Worm (Caenorhabditis elegans): ENCODE results near the gene rpl-35.

- TF ChIP-seq aly-2 (tag; optimal IDR thresholded peaks at IDR 0.05), result no peak
- no peak for TF ChIP-seq fos-1 (tag; optimal IDR thresholded peaks at IDR 0.05)
- TF ChIP-seq lin-13 (GFP tag; optimal IDR thresholded peaks at IDR 0.05), result no peak
- TF ChIP-seq egl-13 (tag; optimal IDR thresholded peaks at IDR 0.05), result no peak
- TF ChIP-seq unc-62 (GFP tag; optimal IDR thresholded peaks at IDR 0.05), result no peak
- TF ChIP-seq ama-1 (optimal IDR thresholded peaks at IDR 0.05), result no peak
- TF ChIP-seq fkh-10 (GFP tag; optimal IDR thresholded peaks at IDR 0.05), result no peak
- no peak for TF ChIP-seq snpc-4 (tag; optimal IDR thresholded peaks at IDR 0.05)
- no peak for TF ChIP-seq unc-98 (GFP tag; IDR thresholded peaks at IDR 0.05)
- peak; percentile 19 to 65 for TF ChIP-seq lsy-2 (tag; optimal IDR thresholded peaks at IDR 0.05)
- no peak for TF ChIP-seq unc-86 (tag; optimal IDR thresholded peaks at IDR 0.05)
- TF ChIP-seq dsc-1 (tag; optimal IDR thresholded peaks at IDR 0.05), result no peak
These were observed 6.7 kb downstream of the rpl-35 start, which contains the start of gene snr-5 for ce11 chrIII:7861535-7862120.

Measured in whole organism, L1 larva.